Fruit fly (Drosophila melanogaster): Measurements from ENCODE around the gene Prx5.

The Prx5 gene

dm6 chr3R:18144853-18145252 is 22.2 kb downstream of the Prx5 start:
- TF ChIP-seq CTCF (optimal IDR thresholded peaks at IDR 0.05) (no peak), CG8478 (optimal IDR thresholded peaks at IDR 0.05) (no peak)

dm6 chr3R:18130720-18131119 is 36.4 kb downstream of the Prx5 start:
- TF ChIP-seq CG8478 (optimal IDR thresholded peaks at IDR 0.05): no peak
- no peak for TF ChIP-seq CTCF (optimal IDR thresholded peaks at IDR 0.05)

- TF ChIP-seq CG8478 (optimal IDR thresholded peaks at IDR 0.05): no peak
- no peak for TF ChIP-seq CTCF (optimal IDR thresholded peaks at IDR 0.05)
Observed at dm6 chr3R:18125023-18125630, 41.9 kb downstream of the Prx5 start.

DNA sequence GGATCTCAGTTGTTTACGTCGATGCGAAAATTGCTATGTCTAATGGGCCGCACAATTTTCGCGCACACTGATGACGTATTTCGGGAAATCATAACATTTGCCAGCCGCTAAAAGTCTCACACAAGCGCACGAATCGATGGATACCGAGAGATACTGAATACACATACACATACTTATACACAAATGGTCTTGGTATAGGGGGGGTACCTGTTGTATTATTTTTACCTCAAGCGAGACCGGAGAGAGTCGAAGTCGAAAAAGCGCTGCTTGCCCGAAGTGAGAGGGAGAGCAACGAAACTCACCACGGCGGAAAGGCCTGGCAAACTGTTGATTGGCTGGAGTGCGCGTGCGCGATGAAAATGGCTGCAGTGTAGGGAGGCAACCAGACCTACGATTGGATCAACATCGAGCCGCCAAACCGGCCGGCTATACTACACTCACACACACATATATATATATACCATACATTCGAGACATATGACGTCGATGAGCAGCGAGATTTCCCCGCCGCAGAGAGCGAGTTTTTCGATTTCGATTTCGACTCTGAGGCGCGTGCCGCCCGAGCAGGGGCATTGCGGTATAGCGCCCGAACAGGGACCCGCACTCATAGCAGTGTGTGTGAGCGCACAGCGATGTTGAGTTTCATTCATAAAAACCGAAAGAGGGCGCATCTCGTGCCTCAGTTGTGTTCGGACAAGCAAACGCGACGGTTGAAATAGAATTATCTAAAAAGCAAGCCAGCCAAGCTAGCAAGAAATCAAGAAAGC is 45.5 kb downstream of the Prx5 start:
- TF ChIP-seq CTCF (optimal IDR thresholded peaks at IDR 0.05) (peak; percentile 59 to 64), CG8478 (optimal IDR thresholded peaks at IDR 0.05) (no peak)

dm6 chr3R:18118695-18119094 is 48.4 kb downstream of the Prx5 start:
- TF ChIP-seq CG8478 (optimal IDR thresholded peaks at IDR 0.05) (no peak), CTCF (optimal IDR thresholded peaks at IDR 0.05) (no peak)

dm6 chr3R:18118239-18118638 is 48.8 kb downstream of the Prx5 start:
- no peak for TF ChIP-seq CG8478 (optimal IDR thresholded peaks at IDR 0.05)
- no peak for TF ChIP-seq CTCF (optimal IDR thresholded peaks at IDR 0.05)

dm6 chr3R:18117525-18117924 is 49.5 kb downstream of the Prx5 start:
- no peak for TF ChIP-seq CG8478 (optimal IDR thresholded peaks at IDR 0.05)
